Worm (Caenorhabditis elegans): ENCODE measurements around the gene Y50E8A.6.
A peak's percentile ranks its signal among the peaks of the same experiment; 100 is the strongest.

Gene Y50E8A.6

DNA sequence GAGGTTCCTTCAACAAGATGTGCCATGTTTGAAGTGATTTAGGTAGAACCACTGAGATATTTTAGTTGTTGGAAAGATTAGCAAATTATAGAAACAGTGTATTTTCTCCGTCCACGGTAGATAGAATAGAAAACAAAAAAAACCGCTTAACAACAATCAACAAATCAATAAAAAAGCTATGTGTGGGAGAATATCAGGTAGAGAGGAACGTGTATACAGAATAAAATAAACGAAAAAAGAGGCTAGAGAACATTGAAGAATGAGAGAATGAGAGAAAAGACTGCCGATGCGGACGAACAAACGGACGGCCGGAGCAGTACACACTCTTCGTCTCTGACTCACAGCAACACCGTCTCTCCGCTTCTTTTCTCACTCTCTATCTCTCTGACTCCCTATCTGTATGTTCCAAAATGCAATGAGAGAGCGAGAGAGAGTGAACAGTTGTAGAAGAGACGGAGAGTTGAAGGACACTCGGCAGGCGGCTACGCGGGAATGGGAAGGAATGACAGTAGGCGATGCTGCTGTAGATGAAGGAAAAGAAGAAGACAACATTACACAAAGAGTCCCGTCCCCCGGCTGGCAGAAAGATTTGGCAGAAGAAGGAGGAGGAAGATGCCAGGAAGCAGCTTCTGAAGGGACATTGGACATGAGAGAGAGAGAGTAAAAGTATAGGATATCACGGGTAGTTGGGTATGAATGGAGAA lies 44.4 kb downstream of the Y50E8A.6 start, which contains the start of gene unc-112 (continued):
- TF ChIP-seq C04F5.9 (tag; optimal IDR thresholded peaks at IDR 0.05) = no peak
- peak; percentile 33 to 45 (median 38) for TF ChIP-seq ceh-82 (tag; optimal IDR thresholded peaks at IDR 0.05)
- TF ChIP-seq mep-1 (tag; optimal IDR thresholded peaks at IDR 0.05) = peak; percentile 92
- no peak for TF ChIP-seq nhr-76 (tag; optimal IDR thresholded peaks at IDR 0.05)
- TF ChIP-seq unc-86 (tag; optimal IDR thresholded peaks at IDR 0.05) = peak; percentile 18
- no peak for TF ChIP-seq aha-1 (tag; optimal IDR thresholded peaks at IDR 0.05)
- TF ChIP-seq nhr-237 (tag; optimal IDR thresholded peaks at IDR 0.05) = no peak
- no peak for TF ChIP-seq isw-1 (GFP tag; IDR thresholded peaks at IDR 0.05)
- TF ChIP-seq ceh-63 (GFP tag; optimal IDR thresholded peaks at IDR 0.05) = no peak
- TF ChIP-seq hlh-17 (GFP tag; optimal IDR thresholded peaks at IDR 0.05; ENCODE audit: borderline replicate concordance) = no peak
- no peak for TF ChIP-seq sup-37 (GFP tag; optimal IDR thresholded peaks at IDR 0.05)
- peak; percentile 5 for TF ChIP-seq fkh-10 (GFP tag; optimal IDR thresholded peaks at IDR 0.05)
- peak; percentile 41 to 62 (median 44) for TF ChIP-seq dpl-1 (GFP tag; optimal IDR thresholded peaks at IDR 0.05)
- peak; percentile 57 to 65 for TF ChIP-seq lin-35 (GFP tag; optimal IDR thresholded peaks at IDR 0.05)
- no peak for TF ChIP-seq unc-30 (tag; optimal IDR thresholded peaks at IDR 0.05)
- TF ChIP-seq nhr-20 (tag; optimal IDR thresholded peaks at IDR 0.05) = peak; percentile 76
- no peak for TF ChIP-seq irx-1 (tag; optimal IDR thresholded peaks at IDR 0.05)
- TF ChIP-seq unc-98 (GFP tag; IDR thresholded peaks at IDR 0.05) = no peak
- peak; percentile 47 for TF ChIP-seq skn-1 (tag; optimal IDR thresholded peaks at IDR 0.05)
- TF ChIP-seq swsn-7 (tag; optimal IDR thresholded peaks at IDR 0.05) = peak; percentile 74
- no peak for TF ChIP-seq ceh-8 (GFP tag; optimal IDR thresholded peaks at IDR 0.05)
- peak; percentile 41 for TF ChIP-seq nhr-85 (tag)
- no peak for TF ChIP-seq egl-13 (tag; optimal IDR thresholded peaks at IDR 0.05)
- TF ChIP-seq lin-15B (tag; optimal IDR thresholded peaks at IDR 0.05) = no peak
- peak; percentile 46 to 84 for TF ChIP-seq lsy-2 (tag; optimal IDR thresholded peaks at IDR 0.05)
- peak; percentile 5 for TF ChIP-seq aly-2 (tag; optimal IDR thresholded peaks at IDR 0.05)
- peak; percentile 43 for TF ChIP-seq ztf-4 (tag; optimal IDR thresholded peaks at IDR 0.05)
- TF ChIP-seq fkh-8 (tag; optimal IDR thresholded peaks at IDR 0.05) = no peak
- TF ChIP-seq efl-1 (optimal IDR thresholded peaks at IDR 0.05) = peak; percentile 67 to 75
- peak; percentile 40 to 94 for TF ChIP-seq efl-1 (GFP tag; optimal IDR thresholded peaks at IDR 0.05 in 1 of 2)
- no peak for TF ChIP-seq pax-3 (tag; optimal IDR thresholded peaks at IDR 0.05)
- TF ChIP-seq nhr-71 (tag; optimal IDR thresholded peaks at IDR 0.05) = peak; percentile 85
- no peak for TF ChIP-seq tlp-1 (tag; optimal IDR thresholded peaks at IDR 0.05)
- TF ChIP-seq zag-1 (tag; optimal IDR thresholded peaks at IDR 0.05) = no peak
- no peak for TF ChIP-seq zip-4 (GFP tag; optimal IDR thresholded peaks at IDR 0.05)
- no peak for TF ChIP-seq pqm-1 (tag; optimal IDR thresholded peaks at IDR 0.05)
- peak; percentile 1 for TF ChIP-seq lin-13 (GFP tag; optimal IDR thresholded peaks at IDR 0.05)
- peak; percentile 37 for TF ChIP-seq nhr-11 (tag; optimal IDR thresholded peaks at IDR 0.05)
- TF ChIP-seq nhr-28 (tag; optimal IDR thresholded peaks at IDR 0.05) = no peak
- TF ChIP-seq nhr-77 (tag; optimal IDR thresholded peaks at IDR 0.05) = no peak
- peak; percentile 20 for TF ChIP-seq unc-130 (tag; optimal IDR thresholded peaks at IDR 0.05)

- TF ChIP-seq rnt-1 (tag; optimal IDR thresholded peaks at IDR 0.05) (peak; percentile 22), irx-1 (tag; optimal IDR thresholded peaks at IDR 0.05) (no peak), ceh-88 (GFP tag; IDR thresholded peaks at IDR 0.05) (no peak), sup-37 (GFP tag; optimal IDR thresholded peaks at IDR 0.05) (no peak), nhr-28 (tag; optimal IDR thresholded peaks at IDR 0.05) (no peak), pag-3 (tag; optimal IDR thresholded peaks at IDR 0.05; ENCODE audit: borderline replicate concordance, insufficient read depth) (peak; percentile 71), C16A3.4 (tag; optimal IDR thresholded peaks at IDR 0.05) (no peak), unc-130 (tag; optimal IDR thresholded peaks at IDR 0.05) (no peak)
These were observed 45.4 kb downstream of the Y50E8A.6 start for ce11 chrV:14695713-14696112.
